Worm (Caenorhabditis elegans) whole organism, L1 larva: ENCODE results near the gene M163.21.
A peak's percentile ranks its signal among the peaks of the same experiment; 100 is the strongest.

ENCODE experiments used
- C04F5.9 ChIP-seq: sonication (generic microtip); optimal IDR thresholded peaks from 2 replicates; lab custom pipeline; 2016; ENCODE audit warnings: missing genetic modification characterization, missing compliant biosample characterization
- C16A3.4 ChIP-seq: fragments of 150-350 bp; optimal IDR thresholded peaks from 2 replicates; lab custom pipeline; 2014; ENCODE audit warnings: missing biosample characterization, missing genetic modification characterization
- C34B4.2 ChIP-seq: sonication (generic microtip); optimal IDR thresholded peaks from 2 replicates; lab custom pipeline; 2017; ENCODE audit warnings: mild to moderate bottlenecking, missing genetic modification characterization, missing compliant biosample characterization
- Y116A8C.19 ChIP-seq: sonication (generic microtip); optimal IDR thresholded peaks from 2 replicates; lab custom pipeline; 2016; ENCODE audit warnings: missing compliant biosample characterization, missing genetic modification characterization, borderline replicate concordance
- aly-2 ChIP-seq: fragments of 150-350 bp; optimal IDR thresholded peaks from 2 replicates; lab custom pipeline; 2014; ENCODE audit warnings: missing biosample characterization, missing genetic modification characterization
- blmp-1 ChIP-seq: fragments of 150-350 bp; optimal IDR thresholded peaks from 2 replicates; lab custom pipeline; 2014; ENCODE audit warnings: missing biosample characterization, missing genetic modification characterization
- ceh-63 ChIP-seq: fragments of 200-800 bp; sonication (Bioruptor generic); optimal IDR thresholded peaks from 2 replicates; lab custom pipeline; 2018; ENCODE audit warnings: mild to moderate bottlenecking, missing genetic modification characterization, missing compliant biosample characterization
- ceh-8 ChIP-seq: fragments of 200-800 bp; sonication (Bioruptor generic); optimal IDR thresholded peaks from 2 replicates; lab custom pipeline; 2018; ENCODE audit warnings: mild to moderate bottlenecking, missing genetic modification characterization, moderate library complexity, missing compliant biosample characterization
- ces-1 ChIP-seq: fragments of 150-350 bp; optimal IDR thresholded peaks from 2 replicates; lab custom pipeline; 2014; ENCODE audit warnings: missing biosample characterization, missing genetic modification reagents, missing genetic modification characterization
- dpl-1 ChIP-seq, 3 experiments: fragments of 150-350 bp in 2 of 3; sonication (generic microtip) in 1 of 3; optimal IDR thresholded peaks; 2 replicates each; lab custom pipeline; 2014 to 2017; ENCODE audit warnings: missing biosample characterization in 3 of 3, missing genetic modification characterization in 3 of 3, missing genetic modification reagents in 3 of 3
- dsc-1 ChIP-seq: sonication (generic microtip); optimal IDR thresholded peaks from 2 replicates; lab custom pipeline; 2016; ENCODE audit warnings: mild to moderate bottlenecking, missing genetic modification characterization, missing compliant biosample characterization
- efl-1 ChIP-seq, 4 experiments: fragments of 150-350 bp; optimal IDR thresholded peaks in 3 of 4; peaks in 1 of 4; 1 replicate in 1 of 4; 2 replicates in 3 of 4; lab custom pipeline; 2014; ENCODE audit warnings: missing biosample characterization in 2 of 4, missing genetic modification characterization in 2 of 4, missing genetic modification reagents in 2 of 4
- efl-3 ChIP-seq: fragments of 200-800 bp; sonication (Bioruptor generic); optimal IDR thresholded peaks from 2 replicates; lab custom pipeline; 2018; ENCODE audit warnings: mild to moderate bottlenecking, missing genetic modification characterization, missing compliant biosample characterization
- egl-13 ChIP-seq: sonication (generic microtip); optimal IDR thresholded peaks from 2 replicates; lab custom pipeline; 2016; ENCODE audit warnings: missing genotype, missing genetic modification reagents, missing genetic modification characterization, missing compliant biosample characterization
- elt-2 ChIP-seq: sonication (generic microtip); optimal IDR thresholded peaks from 2 replicates; lab custom pipeline; 2016; ENCODE audit warnings: missing genetic modification characterization, mild to moderate bottlenecking, inconsistent platforms, missing compliant biosample characterization, missing genetic modification reagents
- elt-3 ChIP-seq, 6 experiments: fragments of 150-350 bp in 1 of 6; sonication (generic microtip); optimal IDR thresholded peaks; 2 replicates each; lab custom pipeline; 2017 to 2018; ENCODE audit warnings: missing biosample characterization in 6 of 6, missing genetic modification characterization in 6 of 6, inconsistent platforms in 1 of 6
- ets-5 ChIP-seq: fragments of 200-800 bp; sonication (Bioruptor generic); IDR thresholded peaks from 2 replicates; pipeline ENCODE4 v1.3.6; 2022; ENCODE audit warnings: missing genetic modification characterization, missing compliant biosample characterization
- fkh-4 ChIP-seq: sonication (generic microtip); optimal IDR thresholded peaks from 2 replicates; lab custom pipeline; 2016; ENCODE audit warnings: missing compliant biosample characterization, missing genetic modification characterization, borderline replicate concordance
- fkh-8 ChIP-seq: sonication (generic microtip); optimal IDR thresholded peaks from 2 replicates; lab custom pipeline; 2016; ENCODE audit warnings: mild to moderate bottlenecking, missing genetic modification characterization, missing compliant biosample characterization
- irx-1 ChIP-seq: sonication (generic microtip); optimal IDR thresholded peaks from 2 replicates; lab custom pipeline; 2016; ENCODE audit warnings: missing genetic modification characterization, missing compliant biosample characterization
- isw-1 ChIP-seq: fragments of 200-800 bp; sonication (Bioruptor generic); IDR thresholded peaks from 2 replicates; pipeline ENCODE4 v1.3.6; 2022; ENCODE audit warnings: missing genetic modification characterization, missing compliant biosample characterization
- jun-1 ChIP-seq: fragments of 150-350 bp; optimal IDR thresholded peaks from 2 replicates; lab custom pipeline; 2014; ENCODE audit warnings: missing biosample characterization, missing genetic modification reagents, missing genetic modification characterization
- lin-13 ChIP-seq: fragments of 150-350 bp; optimal IDR thresholded peaks from 2 replicates; lab custom pipeline; 2014; ENCODE audit warnings: missing biosample characterization, missing genetic modification reagents, missing genetic modification characterization
- lin-14 ChIP-seq: fragments of 200-800 bp; sonication (Bioruptor generic); optimal IDR thresholded peaks from 2 replicates; lab custom pipeline; 2018; ENCODE audit warnings: mild to moderate bottlenecking, missing genetic modification characterization, moderate library complexity, missing compliant biosample characterization
- lir-3 ChIP-seq: sonication (generic microtip); optimal IDR thresholded peaks from 2 replicates; lab custom pipeline; 2016; ENCODE audit warnings: mild to moderate bottlenecking, missing genetic modification characterization, moderate library complexity, missing compliant biosample characterization; ENCODE audit not compliant: poor library complexity
- mab-9 ChIP-seq: fragments of 200-800 bp; sonication (Bioruptor generic); IDR thresholded peaks from 2 replicates; pipeline ENCODE4 v1.3.6; 2022; ENCODE audit warnings: missing genetic modification reagents, missing genetic modification characterization, missing compliant biosample characterization
- mef-2 ChIP-seq: fragments of 150-350 bp; optimal IDR thresholded peaks from 2 replicates; lab custom pipeline; 2014; ENCODE audit warnings: missing biosample characterization, missing genetic modification characterization
- mep-1 ChIP-seq: fragments of 150-350 bp; optimal IDR thresholded peaks from 2 replicates; lab custom pipeline; 2014; ENCODE audit warnings: missing biosample characterization, missing genetic modification characterization
- nhr-19 ChIP-seq: fragments of 200-800 bp; sonication (Bioruptor generic); conservative IDR thresholded peaks from 2 replicates; pipeline ENCODE4 v1.3.6; 2022; ENCODE audit warnings: missing genetic modification characterization, missing compliant biosample characterization
- nhr-237 ChIP-seq: fragments of 150-350 bp; optimal IDR thresholded peaks from 2 replicates; lab custom pipeline; 2014; ENCODE audit warnings: missing biosample characterization, missing genetic modification characterization
- nhr-28 ChIP-seq: fragments of 150-350 bp; optimal IDR thresholded peaks from 2 replicates; lab custom pipeline; 2014; ENCODE audit warnings: missing biosample characterization, missing genetic modification characterization
- nhr-71 ChIP-seq: sonication (generic microtip); optimal IDR thresholded peaks from 2 replicates; lab custom pipeline; 2016; ENCODE audit warnings: mild to moderate bottlenecking, missing genetic modification characterization, moderate library complexity, missing compliant biosample characterization
- nhr-77 ChIP-seq: fragments of 150-350 bp; optimal IDR thresholded peaks from 2 replicates; lab custom pipeline; 2014; ENCODE audit warnings: missing biosample characterization, missing genetic modification characterization
- nhr-90 ChIP-seq: sonication (generic microtip); optimal IDR thresholded peaks from 2 replicates; lab custom pipeline; 2016; ENCODE audit warnings: mild to moderate bottlenecking, missing genetic modification characterization, missing compliant biosample characterization; ENCODE audit not compliant: poor library complexity
- pag-3 ChIP-seq: sonication (generic microtip); optimal IDR thresholded peaks from 2 replicates; lab custom pipeline; 2017; ENCODE audit warnings: missing genetic modification characterization, mild to moderate bottlenecking, missing compliant biosample characterization, antibody characterized with exemption, borderline replicate concordance; ENCODE audit not compliant: insufficient read depth
- pax-3 ChIP-seq: fragments of 200-800 bp; sonication (Bioruptor generic); optimal IDR thresholded peaks from 2 replicates; lab custom pipeline; 2018; ENCODE audit warnings: mild to moderate bottlenecking, missing genetic modification characterization, moderate library complexity, missing compliant biosample characterization
- pqm-1 ChIP-seq: sonication (generic microtip); optimal IDR thresholded peaks from 3 replicates; lab custom pipeline; 2017; ENCODE audit warnings: missing biosample characterization, missing genetic modification characterization
- rnt-1 ChIP-seq: sonication (generic microtip); optimal IDR thresholded peaks from 2 replicates; lab custom pipeline; 2016; ENCODE audit warnings: mild to moderate bottlenecking, missing genetic modification characterization, moderate library complexity, missing compliant biosample characterization
- skn-1 ChIP-seq: fragments of 150-350 bp; optimal IDR thresholded peaks from 2 replicates; lab custom pipeline; 2014; ENCODE audit warnings: missing biosample characterization, missing genetic modification characterization
- snpc-4 ChIP-seq: fragments of 150-350 bp; optimal IDR thresholded peaks from 2 replicates; lab custom pipeline; 2014; ENCODE audit warnings: missing biosample characterization, missing genetic modification characterization
- snu-23 ChIP-seq: sonication (generic microtip); optimal IDR thresholded peaks from 2 replicates; lab custom pipeline; 2016; ENCODE audit warnings: missing genetic modification characterization, missing compliant biosample characterization
- tbx-2 ChIP-seq: sonication (generic microtip); optimal IDR thresholded peaks from 2 replicates; lab custom pipeline; 2016; ENCODE audit warnings: missing genetic modification characterization, missing compliant biosample characterization
- tlp-1 ChIP-seq: fragments of 150-350 bp; optimal IDR thresholded peaks from 2 replicates; lab custom pipeline; 2014; ENCODE audit warnings: missing biosample characterization, missing genetic modification characterization
- unc-30 ChIP-seq: sonication (generic microtip); optimal IDR thresholded peaks from 2 replicates; lab custom pipeline; 2017; ENCODE audit warnings: missing biosample characterization, missing genetic modification characterization
- unc-86 ChIP-seq: sonication (generic microtip); optimal IDR thresholded peaks from 2 replicates; lab custom pipeline; 2016; ENCODE audit warnings: missing genetic modification characterization, missing compliant biosample characterization
- unc-98 ChIP-seq: fragments of 200-800 bp; sonication (Bioruptor generic); IDR thresholded peaks from 2 replicates; pipeline ENCODE4 v1.3.6; 2022; ENCODE audit warnings: missing genetic modification characterization, missing compliant biosample characterization
- vab-15 ChIP-seq: sonication (generic microtip); optimal IDR thresholded peaks from 2 replicates; lab custom pipeline; 2017; ENCODE audit warnings: missing genotype, mild to moderate bottlenecking, missing genetic modification characterization, missing compliant biosample characterization
- zip-4 ChIP-seq: fragments of 200-800 bp; sonication (Bioruptor generic); optimal IDR thresholded peaks from 2 replicates; lab custom pipeline; 2018; ENCODE audit warnings: mild to moderate bottlenecking, missing genetic modification characterization, moderate library complexity, missing compliant biosample characterization
- ztf-11 ChIP-seq, 2 experiments: sonication (generic microtip); optimal IDR thresholded peaks; 2 replicates each; lab custom pipeline; 2016 to 2017; ENCODE audit warnings: missing genetic modification characterization in 2 of 2, missing biosample characterization in 1 of 2, missing compliant biosample characterization in 1 of 2
- ztf-4 ChIP-seq: fragments of 150-350 bp; optimal IDR thresholded peaks from 2 replicates; lab custom pipeline; 2014; ENCODE audit warnings: missing biosample characterization, missing genetic modification characterization

Gene M163.21

DNA sequence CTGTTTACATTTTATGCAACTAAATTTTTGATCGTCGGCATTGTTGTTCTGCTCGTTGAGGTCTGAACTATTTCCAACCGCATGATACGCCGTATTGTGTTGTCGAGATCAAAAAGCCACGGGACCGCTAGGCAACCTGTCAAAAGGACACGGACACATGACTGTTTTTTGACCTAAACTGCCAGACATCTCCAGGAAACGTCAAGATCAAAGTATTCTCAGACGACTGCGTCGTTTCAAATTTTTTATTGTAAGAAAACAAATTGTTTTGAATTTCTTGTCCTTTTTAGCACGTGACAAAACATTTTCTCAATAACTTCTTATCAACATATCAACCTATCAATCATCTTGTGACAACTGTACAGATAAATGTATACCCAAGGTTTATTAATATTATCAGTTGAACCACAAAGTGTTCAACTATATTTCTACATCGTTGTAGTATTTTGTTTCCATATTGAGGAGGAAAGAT lies 35.5 kb downstream of the M163.21 start (continued):
- peak; percentile 71 for TF ChIP-seq snu-23
- peak; percentile 28 for TF ChIP-seq jun-1 (tag; lab: Kevin White, UChicago)
- TF ChIP-seq irx-1 (tag; lab: Kevin White, UChicago) = peak; percentile 69
- TF ChIP-seq dsc-1 (tag; lab: Kevin White, UChicago) = no peak
- no peak for TF ChIP-seq fkh-4 (tag; lab: Kevin White, UChicago)
- TF ChIP-seq elt-3 (tag; optimal IDR thresholded peaks at IDR 0.05; lab: Kevin White, UChicago) = peak in 5 of 6 experiments; percentile 2 to 93 (median 49)
- peak; percentile 56 for TF ChIP-seq mep-1 (tag; lab: Kevin White, UChicago)
- no peak for TF ChIP-seq pag-3 (tag; lab: Kevin White, UChicago)
- TF ChIP-seq fkh-8 = no peak
- TF ChIP-seq tbx-2 (tag; lab: Kevin White, UChicago) = peak; percentile 52
- no peak for TF ChIP-seq Y116A8C.19 (tag; lab: Kevin White, UChicago)
- no peak for TF ChIP-seq ceh-8 (GFP tag; lab: Kevin White, UChicago)
- TF ChIP-seq nhr-28 = no peak
- peak; percentile 27 for TF ChIP-seq C16A3.4
- no peak for TF ChIP-seq unc-30 (tag; lab: Kevin White, UChicago)
- TF ChIP-seq zip-4 (GFP tag; lab: Kevin White, UChicago) = no peak
- no peak for TF ChIP-seq nhr-77 (tag; lab: Kevin White, UChicago)
- TF ChIP-seq mef-2 (tag; lab: Kevin White, UChicago) = no peak
- TF ChIP-seq unc-98 (GFP tag; lab: Robert Waterston, UW) = no peak
- peak in 1 of 2 experiments; percentile 12 for TF ChIP-seq efl-1 (optimal IDR thresholded peaks at IDR 0.05; lab: Kevin White, UChicago)
- TF ChIP-seq efl-1 (GFP tag; optimal IDR thresholded peaks at IDR 0.05 in 1 of 2; lab: Kevin White, UChicago) = peak in 1 of 2 experiments; percentile 67
- peak; percentile 96 for TF ChIP-seq elt-2 (tag; lab: Kevin White, UChicago)
- no peak for TF ChIP-seq aly-2 (tag; lab: Kevin White, UChicago)
- peak; percentile 86 for TF ChIP-seq nhr-90 (tag; lab: Kevin White, UChicago)
- peak; percentile 74 for TF ChIP-seq nhr-19 (GFP tag; lab: Robert Waterston, UW)
- no peak for TF ChIP-seq vab-15 (tag; lab: Kevin White, UChicago)
- peak; percentile 80 for TF ChIP-seq tlp-1
- no peak for TF ChIP-seq pax-3
- TF ChIP-seq ces-1 (GFP tag; lab: Kevin White, UChicago) = no peak
- no peak for TF ChIP-seq C04F5.9 (tag; lab: Kevin White, UChicago)
- 0 out of 2 replicates have a peak, but pooled peaks have one; percentile 17 for TF ChIP-seq mab-9 (GFP tag; lab: Robert Waterston, UW)
- peak; percentile 20 for TF ChIP-seq lir-3
- no peak for TF ChIP-seq skn-1 (tag; lab: Kevin White, UChicago)
- peak in 2 of 3 experiments; percentile 8 to 14 for TF ChIP-seq dpl-1 (GFP tag; optimal IDR thresholded peaks at IDR 0.05; lab: Kevin White, UChicago)
- TF ChIP-seq nhr-237 (tag; lab: Kevin White, UChicago) = no peak

ce11 chrX:14503282-14503681 lies 36.6 kb downstream of the M163.21 start:
- no peak for TF ChIP-seq mef-2 (tag; lab: Kevin White, UChicago)
- peak; percentile 40 for TF ChIP-seq blmp-1 (tag; lab: Kevin White, UChicago)
- no peak for TF ChIP-seq unc-86 (tag; lab: Kevin White, UChicago)
- no peak for TF ChIP-seq ztf-11 (tag; optimal IDR thresholded peaks at IDR 0.05; lab: Kevin White, UChicago)
- TF ChIP-seq nhr-77 (tag; lab: Kevin White, UChicago) = no peak
- peak; percentile 28 for TF ChIP-seq rnt-1 (tag; lab: Kevin White, UChicago)
- no peak for TF ChIP-seq ztf-4 (tag; lab: Kevin White, UChicago)
- no peak for TF ChIP-seq ceh-63
- no peak for TF ChIP-seq snpc-4 (tag; lab: Kevin White, UChicago)
- no peak for TF ChIP-seq pqm-1
- TF ChIP-seq efl-3 = no peak
- no peak for TF ChIP-seq ets-5
- TF ChIP-seq ceh-8 (GFP tag; lab: Kevin White, UChicago) = no peak
- TF ChIP-seq C34B4.2 (tag; lab: Kevin White, UChicago) = no peak
- TF ChIP-seq nhr-71 (tag; lab: Kevin White, UChicago) = peak; percentile 34
- TF ChIP-seq lin-13 (GFP tag; lab: Kevin White, UChicago) = no peak
- TF ChIP-seq isw-1 = no peak
- TF ChIP-seq egl-13 (tag; lab: Kevin White, UChicago) = no peak
- TF ChIP-seq lin-14 = peak; percentile 47
